Worm (Caenorhabditis elegans) whole organism, L2 larva: Measurements from ENCODE around the gene scvp-1.

Experiments
- C34F6.9 ChIP-seq: fragments of 150-350 bp; optimal IDR thresholded peaks from 2 replicates; lab custom pipeline; 2014; ENCODE audit warnings: missing biosample characterization, missing genetic modification characterization
- F13H6.1 ChIP-seq: sonication (generic microtip); optimal IDR thresholded peaks from 2 replicates; lab custom pipeline; 2016; ENCODE audit warnings: missing genetic modification characterization, missing compliant biosample characterization
- R02D3.7 ChIP-seq: fragments of 150-350 bp; optimal IDR thresholded peaks from 2 replicates; lab custom pipeline; 2014; ENCODE audit warnings: missing biosample characterization, missing genetic modification characterization
- Y55F3AM.14 ChIP-seq: fragments of 200-800 bp; sonication (Bioruptor generic); optimal IDR thresholded peaks from 2 replicates; lab custom pipeline; 2018; ENCODE audit warnings: mild to moderate bottlenecking, missing genetic modification characterization, missing compliant biosample characterization
- ZK546.5 ChIP-seq: sonication (generic microtip); optimal IDR thresholded peaks from 2 replicates; lab custom pipeline; 2017; ENCODE audit warnings: missing biosample characterization, missing genetic modification characterization
- alr-1 ChIP-seq: fragments of 150-350 bp; optimal IDR thresholded peaks from 2 replicates; lab custom pipeline; 2014; ENCODE audit warnings: missing biosample characterization, missing genetic modification characterization
- aly-2 ChIP-seq: fragments of 150-350 bp; optimal IDR thresholded peaks from 2 replicates; lab custom pipeline; 2014; ENCODE audit warnings: missing biosample characterization, missing genetic modification characterization
- ama-1 ChIP-seq: fragments of 150-350 bp; optimal IDR thresholded peaks from 2 replicates; lab custom pipeline; 2018; ENCODE audit warnings: inconsistent platforms
- blmp-1 ChIP-seq: sonication (generic microtip); optimal IDR thresholded peaks from 2 replicates; lab custom pipeline; 2017; ENCODE audit warnings: missing genetic modification characterization, mild to moderate bottlenecking, missing compliant biosample characterization, antibody characterized with exemption, moderate library complexity; ENCODE audit not compliant: insufficient read depth
- ceh-16 ChIP-seq: fragments of 150-350 bp; optimal IDR thresholded peaks from 2 replicates; lab custom pipeline; 2014; ENCODE audit warnings: missing biosample characterization, missing genetic modification characterization
- ceh-82 ChIP-seq: fragments of 150-350 bp; optimal IDR thresholded peaks from 2 replicates; lab custom pipeline; 2014; ENCODE audit warnings: missing biosample characterization, missing genetic modification characterization
- crh-2 ChIP-seq: sonication (generic microtip); optimal IDR thresholded peaks from 2 replicates; lab custom pipeline; 2017; ENCODE audit warnings: missing biosample characterization, missing genetic modification characterization
- dmd-4 ChIP-seq: sonication (generic microtip); optimal IDR thresholded peaks from 2 replicates; lab custom pipeline; 2017; ENCODE audit warnings: missing biosample characterization, missing genetic modification characterization
- egl-27 ChIP-seq: sonication (generic microtip); optimal IDR thresholded peaks from 3 replicates; lab custom pipeline; 2017; ENCODE audit warnings: missing biosample characterization, missing genetic modification reagents, missing genetic modification characterization
- elt-1 ChIP-seq: fragments of 150-350 bp; optimal IDR thresholded peaks from 2 replicates; lab custom pipeline; 2014; ENCODE audit warnings: missing biosample characterization, missing genetic modification characterization
- elt-3 ChIP-seq: sonication (generic microtip); optimal IDR thresholded peaks from 2 replicates; lab custom pipeline; 2017; ENCODE audit warnings: missing biosample characterization, missing genetic modification characterization
- fos-1 ChIP-seq: fragments of 150-350 bp; optimal IDR thresholded peaks from 2 replicates; lab custom pipeline; 2014; ENCODE audit warnings: missing biosample characterization, missing genetic modification characterization
- gmeb-1 ChIP-seq: fragments of 150-350 bp; optimal IDR thresholded peaks from 2 replicates; lab custom pipeline; 2014; ENCODE audit warnings: missing biosample characterization, missing genetic modification characterization
- lin-11 ChIP-seq: fragments of 150-350 bp; sonication (generic microtip); optimal IDR thresholded peaks from 2 replicates; lab custom pipeline; 2014; ENCODE audit warnings: missing biosample characterization, missing genetic modification characterization, inconsistent platforms, mixed read lengths
- lin-13 ChIP-seq: fragments of 150-350 bp; optimal IDR thresholded peaks from 2 replicates; lab custom pipeline; 2014; ENCODE audit warnings: missing biosample characterization, missing genetic modification reagents, missing genetic modification characterization
- lin-39 ChIP-seq: fragments of 150-350 bp; optimal IDR thresholded peaks from 2 replicates; lab custom pipeline; 2014; ENCODE audit warnings: missing biosample characterization, missing genetic modification reagents, missing genetic modification characterization
- lsy-2 ChIP-seq, 2 experiments: fragments of 150-350 bp in 1 of 2; sonication (generic microtip) in 1 of 2; optimal IDR thresholded peaks; 2 replicates each; lab custom pipeline; 2014 to 2017; ENCODE audit warnings: missing biosample characterization in 2 of 2, missing genetic modification characterization in 2 of 2
- mab-5 ChIP-seq: fragments of 150-350 bp; optimal IDR thresholded peaks from 2 replicates; lab custom pipeline; 2014; ENCODE audit warnings: missing biosample characterization, missing genetic modification characterization
- mbf-1 ChIP-seq: sonication (generic microtip); optimal IDR thresholded peaks from 2 replicates; lab custom pipeline; 2017; ENCODE audit warnings: missing biosample characterization, missing genetic modification characterization
- mdl-1 ChIP-seq, 2 experiments: fragments of 150-350 bp in 1 of 2; sonication (generic microtip) in 1 of 2; optimal IDR thresholded peaks; 2 replicates each; lab custom pipeline; 2017; ENCODE audit warnings: missing biosample characterization in 2 of 2, missing genetic modification characterization in 2 of 2
- nhr-10 ChIP-seq: sonication (generic microtip); optimal IDR thresholded peaks from 2 replicates; lab custom pipeline; 2017; ENCODE audit warnings: missing biosample characterization, missing genetic modification characterization
- nhr-11 ChIP-seq: fragments of 150-350 bp; optimal IDR thresholded peaks from 2 replicates; lab custom pipeline; 2014; ENCODE audit warnings: missing biosample characterization, missing genetic modification characterization
- nhr-12 ChIP-seq: fragments of 150-350 bp; optimal IDR thresholded peaks from 2 replicates; lab custom pipeline; 2014; ENCODE audit warnings: missing biosample characterization, missing genetic modification characterization
- nhr-129 ChIP-seq: fragments of 150-350 bp; optimal IDR thresholded peaks from 2 replicates; lab custom pipeline; 2014; ENCODE audit warnings: missing biosample characterization, missing genetic modification characterization
- nhr-21 ChIP-seq: fragments of 150-350 bp; optimal IDR thresholded peaks from 2 replicates; lab custom pipeline; 2014; ENCODE audit warnings: missing biosample characterization, missing genetic modification characterization
- nhr-23 ChIP-seq: fragments of 150-350 bp; optimal IDR thresholded peaks from 2 replicates; lab custom pipeline; 2014; ENCODE audit warnings: missing biosample characterization, missing genetic modification reagents, missing genetic modification characterization
- nhr-237 ChIP-seq: fragments of 150-350 bp; optimal IDR thresholded peaks from 2 replicates; lab custom pipeline; 2014; ENCODE audit warnings: missing biosample characterization, missing genetic modification characterization
- nhr-25 ChIP-seq: fragments of 150-350 bp; sonication (generic microtip); optimal IDR thresholded peaks from 3 replicates; lab custom pipeline; 2014; ENCODE audit warnings: missing biosample characterization, missing genetic modification characterization
- nhr-6 ChIP-seq: fragments of 150-350 bp; optimal IDR thresholded peaks from 2 replicates; lab custom pipeline; 2014; ENCODE audit warnings: missing biosample characterization, missing genetic modification characterization
- nhr-77 ChIP-seq: fragments of 150-350 bp; optimal IDR thresholded peaks from 2 replicates; lab custom pipeline; 2014; ENCODE audit warnings: missing biosample characterization, missing genetic modification characterization
- peb-1 ChIP-seq: fragments of 150-350 bp; optimal IDR thresholded peaks from 2 replicates; lab custom pipeline; 2014; ENCODE audit warnings: missing biosample characterization, missing genetic modification characterization
- sem-4 ChIP-seq: fragments of 150-350 bp; optimal IDR thresholded peaks from 2 replicates; lab custom pipeline; 2014; ENCODE audit warnings: missing biosample characterization, missing genetic modification reagents, missing genetic modification characterization
- skn-1 ChIP-seq: sonication (generic microtip); optimal IDR thresholded peaks from 2 replicates; lab custom pipeline; 2017; ENCODE audit warnings: missing biosample characterization, missing genetic modification characterization
- sma-3 ChIP-seq: sonication (generic microtip); optimal IDR thresholded peaks from 2 replicates; lab custom pipeline; 2016; ENCODE audit warnings: missing genetic modification reagents, missing genetic modification characterization, missing compliant biosample characterization
- sma-9 ChIP-seq, 2 experiments: fragments of 150-350 bp in 1 of 2; sonication (generic microtip) in 1 of 2; optimal IDR thresholded peaks; 2 replicates each; lab custom pipeline; 2014 to 2016; ENCODE audit warnings: missing genetic modification characterization in 2 of 2, mild to moderate bottlenecking in 1 of 2, missing biosample characterization in 1 of 2, missing compliant biosample characterization in 1 of 2, missing genetic modification reagents in 1 of 2, moderate library complexity in 1 of 2
- snpc-4 ChIP-seq: fragments of 150-350 bp; optimal IDR thresholded peaks from 2 replicates; lab custom pipeline; 2014; ENCODE audit warnings: missing biosample characterization, missing genetic modification characterization
- unc-39 ChIP-seq: fragments of 150-350 bp; optimal IDR thresholded peaks from 2 replicates; lab custom pipeline; 2014; ENCODE audit warnings: missing biosample characterization, missing genetic modification characterization
- unc-55 ChIP-seq: fragments of 150-350 bp; sonication (generic microtip); optimal IDR thresholded peaks from 3 replicates; lab custom pipeline; 2014; ENCODE audit warnings: missing biosample characterization, missing genetic modification reagents, missing genetic modification characterization
- unc-62 ChIP-seq: fragments of 150-350 bp; optimal IDR thresholded peaks from 2 replicates; lab custom pipeline; 2014; ENCODE audit warnings: missing biosample characterization, missing genetic modification reagents, missing genetic modification characterization
- zag-1 ChIP-seq: fragments of 150-350 bp; optimal IDR thresholded peaks from 2 replicates; lab custom pipeline; 2014; ENCODE audit warnings: missing biosample characterization, missing genetic modification characterization
- ztf-1 ChIP-seq: fragments of 200-800 bp; sonication (Bioruptor generic); conservative IDR thresholded peaks from 2 replicates; pipeline ENCODE4 v1.3.6; 2022; ENCODE audit warnings: missing genetic modification characterization, missing compliant biosample characterization
- ztf-11 ChIP-seq: sonication (generic microtip); optimal IDR thresholded peaks from 2 replicates; lab custom pipeline; 2017; ENCODE audit warnings: missing biosample characterization, missing genetic modification characterization
- ztf-4 ChIP-seq: fragments of 150-350 bp; optimal IDR thresholded peaks from 2 replicates; lab custom pipeline; 2014; ENCODE audit warnings: missing biosample characterization, missing genetic modification characterization

Gene scvp-1

DNA sequence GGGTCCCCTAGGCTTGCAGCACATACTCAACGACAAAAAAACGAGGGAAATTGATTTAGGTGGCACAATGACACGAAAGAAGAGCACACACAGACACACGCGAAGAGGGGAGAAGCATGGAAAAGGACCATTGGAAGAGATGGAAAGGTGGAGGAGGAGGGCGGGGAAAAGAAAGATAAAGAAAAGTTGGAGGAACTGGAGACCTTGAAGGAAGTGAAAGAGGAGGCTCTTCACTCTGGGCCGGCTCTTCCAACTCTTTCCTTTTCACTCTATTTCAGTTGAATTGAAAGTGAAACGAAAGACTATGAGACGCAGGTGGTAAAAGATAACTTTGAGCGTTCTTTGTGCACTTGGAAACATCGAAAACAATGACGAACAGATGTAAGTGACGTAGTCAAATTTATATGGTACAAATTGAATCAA lies 30.4 kb upstream of the scvp-1 start:
- TF ChIP-seq ama-1 (lab: Kevin White, UChicago) (no peak), nhr-77 (tag; lab: Kevin White, UChicago) (no peak), sma-9 (GFP tag; optimal IDR thresholded peaks at IDR 0.05; lab: Kevin White, UChicago) (peak; percentile 88), sma-9 (tag; optimal IDR thresholded peaks at IDR 0.05; lab: Kevin White, UChicago) (no peak), unc-62 (GFP tag; lab: Kevin White, UChicago) (no peak), nhr-23 (tag; lab: Kevin White, UChicago) (no peak), sma-3 (no peak), ztf-1 (no peak), elt-3 (tag; lab: Kevin White, UChicago) (no peak), lin-13 (GFP tag; lab: Kevin White, UChicago) (peak; percentile 43), R02D3.7 (tag; lab: Kevin White, UChicago) (no peak), F13H6.1 (tag; lab: Kevin White, UChicago) (peak; percentile 90), sem-4 (tag; lab: Kevin White, UChicago) (peak; percentile 74), nhr-12 (tag; lab: Kevin White, UChicago) (no peak), C34F6.9 (tag; lab: Kevin White, UChicago) (peak; percentile 84), fos-1 (peak; percentile 32), blmp-1 (tag; lab: Kevin White, UChicago) (peak; percentile 74), ceh-16 (tag; lab: Kevin White, UChicago) (no peak), alr-1 (no peak), snpc-4 (tag; lab: Kevin White, UChicago) (peak; percentile 11), unc-55 (GFP tag; lab: Kevin White, UChicago) (peak; percentile 85), unc-39 (tag; lab: Kevin White, UChicago) (no peak), egl-27 (tag; lab: Kevin White, UChicago) (peak; percentile 31), zag-1 (tag; lab: Kevin White, UChicago) (peak; percentile 6), gmeb-1 (tag; lab: Kevin White, UChicago) (no peak), skn-1 (no peak), nhr-21 (tag; lab: Kevin White, UChicago) (no peak), ztf-11 (tag; lab: Kevin White, UChicago) (no peak), nhr-129 (tag; lab: Kevin White, UChicago) (peak; percentile 85), mbf-1 (no peak), nhr-10 (no peak), mab-5 (tag; lab: Kevin White, UChicago) (peak; percentile 50), Y55F3AM.14 (GFP tag; lab: Kevin White, UChicago) (peak; percentile 75), elt-1 (no peak), ZK546.5 (tag; lab: Kevin White, UChicago) (no peak), ztf-4 (peak; percentile 52), lin-11 (tag; lab: Kevin White, UChicago) (no peak), crh-2 (tag; lab: Kevin White, UChicago) (peak; percentile 75), mdl-1 (tag; optimal IDR thresholded peaks at IDR 0.05; lab: Kevin White, UChicago) (peak in 1 of 2 experiments; percentile 55), ceh-82 (tag; lab: Kevin White, UChicago) (no peak), nhr-237 (tag; lab: Kevin White, UChicago) (no peak), lsy-2 (tag; optimal IDR thresholded peaks at IDR 0.05; lab: Kevin White, UChicago) (peak in 1 of 2 experiments; percentile 80), peb-1 (tag; lab: Kevin White, UChicago) (no peak), nhr-6 (tag; lab: Kevin White, UChicago) (peak; percentile 63), dmd-4 (tag; lab: Kevin White, UChicago) (no peak), lin-39 (tag; lab: Kevin White, UChicago) (no peak), nhr-11 (tag; lab: Kevin White, UChicago) (no peak), nhr-25 (tag; lab: Kevin White, UChicago) (no peak), aly-2 (tag; lab: Kevin White, UChicago) (no peak)
